Fruit fly (Drosophila melanogaster) whole organism: ENCODE results near the gene CG13362.

Experiments
- EcR ChIP-seq, 2 experiments: fragments of >200 bp; optimal IDR thresholded peaks; 2 replicates each; lab custom pipeline; 2017; ENCODE audit warnings: missing biosample characterization in 2 of 2, missing genetic modification characterization in 2 of 2, missing genetic modification reagents in 2 of 2
- pan ChIP-seq: fragments of >200 bp; optimal IDR thresholded peaks from 2 replicates; lab custom pipeline; 2017
- psq ChIP-seq: fragments of >200 bp; optimal IDR thresholded peaks from 2 replicates; lab custom pipeline; 2017

DNA sequence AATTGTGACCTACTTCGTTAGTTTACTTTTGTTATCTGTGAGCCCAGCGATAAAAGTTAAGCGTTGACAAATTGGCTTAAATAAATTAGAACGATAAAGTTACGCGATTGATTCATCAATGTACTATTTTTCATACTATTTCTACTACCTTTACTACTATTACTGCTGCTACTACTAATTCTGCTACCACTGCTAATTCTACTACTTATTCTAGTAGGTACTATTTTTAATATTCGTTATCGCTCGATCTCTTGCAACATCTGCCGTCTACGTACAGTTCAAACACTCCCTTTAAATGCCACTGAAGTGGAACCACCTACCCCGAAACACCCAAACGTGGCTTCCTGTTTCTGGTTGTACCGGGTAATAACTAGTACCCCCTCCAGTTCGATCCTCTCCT, 41.6 kb downstream of the CG13362 start:
- TF ChIP-seq pan (no peak), psq (lab: Kevin White, UChicago) (no peak), EcR (GFP tag; optimal IDR thresholded peaks at IDR 0.05; lab: Kevin White, UChicago) (no peak)
